Worm (Caenorhabditis elegans): ENCODE results near the gene srh-128.

Gene srh-128

DNA sequence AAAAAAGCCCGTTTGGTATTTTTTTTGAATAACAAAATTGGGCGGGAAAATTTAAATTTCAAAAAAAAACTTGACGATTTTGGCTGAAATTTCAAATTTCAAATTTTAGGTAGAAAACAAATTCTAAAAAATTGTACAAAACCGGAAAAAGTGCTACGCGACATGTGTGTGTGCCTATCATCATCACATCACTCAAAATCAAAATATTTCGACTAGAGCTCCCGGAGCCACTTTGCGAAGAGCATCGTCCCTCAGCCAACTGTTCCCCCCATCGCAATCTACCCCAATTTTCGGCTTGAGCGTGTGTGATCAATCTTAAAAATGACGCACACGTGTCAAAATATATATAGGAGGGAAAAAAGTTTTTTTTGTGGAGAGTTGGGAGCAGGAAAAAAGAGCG lies 21.7 kb upstream of the srh-128 start:
- TF ChIP-seq ama-1 (optimal IDR thresholded peaks at IDR 0.05) (no peak), scrt-1 (GFP tag; IDR thresholded peaks at IDR 0.05) (no peak), ceh-13 (GFP tag; optimal IDR thresholded peaks at IDR 0.05) (no peak), flt-1 (GFP tag; IDR thresholded peaks at IDR 0.05) (no peak), hmg-4 (GFP tag; optimal IDR thresholded peaks at IDR 0.05) (no peak), F13C5.2 (tag; optimal IDR thresholded peaks at IDR 0.05) (no peak), ceh-36 (tag; optimal IDR thresholded peaks at IDR 0.05) (no peak), tra-4 (tag; optimal IDR thresholded peaks at IDR 0.05) (no peak), B0310.2 (tag; optimal IDR thresholded peaks at IDR 0.05) (no peak), ets-7 (tag; optimal IDR thresholded peaks at IDR 0.05) (no peak), hmbx-1 (tag; optimal IDR thresholded peaks at IDR 0.05) (no peak), pes-1 (GFP tag; IDR thresholded peaks at IDR 0.05) (no peak), tbx-37 (GFP tag; conservative IDR thresholded peaks at IDR 0.05) (no peak), hnd-1 (tag; optimal IDR thresholded peaks at IDR 0.05) (no peak), aly-1 (tag; optimal IDR thresholded peaks at IDR 0.05) (no peak)

- TF ChIP-seq ama-1 (optimal IDR thresholded peaks at IDR 0.05) (no peak), tbx-37 (GFP tag; conservative IDR thresholded peaks at IDR 0.05) (no peak), sea-1 (GFP tag; conservative IDR thresholded peaks at IDR 0.05) (no peak), scrt-1 (GFP tag; IDR thresholded peaks at IDR 0.05) (no peak), hmg-4 (GFP tag; optimal IDR thresholded peaks at IDR 0.05) (no peak), F13C5.2 (tag; optimal IDR thresholded peaks at IDR 0.05) (no peak), pes-1 (GFP tag; IDR thresholded peaks at IDR 0.05) (no peak), tbx-11 (GFP tag; IDR thresholded peaks at IDR 0.05) (no peak), ets-7 (tag; optimal IDR thresholded peaks at IDR 0.05) (no peak)
Observed at ce11 chrII:2725561-2725960, 20.5 kb upstream of the srh-128 start, which contains the start of the genes T05A8.11 and nep-2. T05A8.11 (minus strand) TSS chrII:2725661. nep-2 (minus strand) TSS chrII:2725752.

ce11 chrII:2721992-2722391 lies 16.9 kb upstream of the srh-128 start:
- TF ChIP-seq B0310.2 (tag; optimal IDR thresholded peaks at IDR 0.05) (no peak), tbx-37 (GFP tag; conservative IDR thresholded peaks at IDR 0.05) (no peak), scrt-1 (GFP tag; IDR thresholded peaks at IDR 0.05) (no peak), hmbx-1 (tag; optimal IDR thresholded peaks at IDR 0.05) (no peak), tbx-11 (GFP tag; IDR thresholded peaks at IDR 0.05) (no peak), ceh-13 (GFP tag; optimal IDR thresholded peaks at IDR 0.05) (no peak), ceh-36 (tag; optimal IDR thresholded peaks at IDR 0.05) (no peak), F13C5.2 (tag; optimal IDR thresholded peaks at IDR 0.05) (no peak), hnd-1 (tag; optimal IDR thresholded peaks at IDR 0.05) (no peak), flt-1 (GFP tag; IDR thresholded peaks at IDR 0.05) (no peak), sea-1 (GFP tag; conservative IDR thresholded peaks at IDR 0.05) (no peak), ets-7 (tag; optimal IDR thresholded peaks at IDR 0.05) (no peak), ama-1 (optimal IDR thresholded peaks at IDR 0.05) (no peak), tra-4 (tag; optimal IDR thresholded peaks at IDR 0.05) (no peak), hmg-4 (GFP tag; optimal IDR thresholded peaks at IDR 0.05) (no peak), pes-1 (GFP tag; IDR thresholded peaks at IDR 0.05) (no peak), aly-1 (tag; optimal IDR thresholded peaks at IDR 0.05) (no peak)

DNA sequence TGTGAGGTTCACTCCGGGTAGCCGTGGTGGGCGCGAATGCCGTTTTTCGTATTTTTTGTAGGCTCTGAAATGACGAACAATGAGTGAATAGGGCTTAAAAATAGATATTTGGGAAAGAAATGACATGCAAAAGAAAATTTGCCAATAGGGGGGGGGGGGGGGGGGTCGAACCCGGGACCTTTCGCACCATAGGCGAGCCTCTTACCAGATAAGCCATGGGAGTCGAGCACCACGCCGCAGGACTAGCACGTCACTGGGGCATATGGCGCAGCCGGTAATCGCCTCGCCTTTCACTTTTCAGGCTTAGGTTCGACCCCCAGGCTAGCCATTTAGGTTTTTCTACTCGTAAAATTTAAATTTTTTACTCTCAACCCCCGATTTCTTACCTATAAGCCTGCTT lies 14.1 kb upstream of the srh-128 start:
- TF ChIP-seq F13C5.2 (tag; optimal IDR thresholded peaks at IDR 0.05) = no peak
- no peak for TF ChIP-seq tra-4 (tag; optimal IDR thresholded peaks at IDR 0.05)
- TF ChIP-seq ceh-13 (GFP tag; optimal IDR thresholded peaks at IDR 0.05) = no peak
- TF ChIP-seq ceh-36 (tag; optimal IDR thresholded peaks at IDR 0.05) = no peak
- TF ChIP-seq B0310.2 (tag; optimal IDR thresholded peaks at IDR 0.05) = no peak
- TF ChIP-seq hmbx-1 (tag; optimal IDR thresholded peaks at IDR 0.05) = no peak
- TF ChIP-seq tbx-11 (GFP tag; IDR thresholded peaks at IDR 0.05) = no peak
- TF ChIP-seq sea-1 (GFP tag; conservative IDR thresholded peaks at IDR 0.05) = no peak
- no peak for TF ChIP-seq ama-1 (optimal IDR thresholded peaks at IDR 0.05)
- no peak for TF ChIP-seq tbx-37 (GFP tag; conservative IDR thresholded peaks at IDR 0.05)
- TF ChIP-seq pes-1 (GFP tag; IDR thresholded peaks at IDR 0.05) = no peak
- no peak for TF ChIP-seq scrt-1 (GFP tag; IDR thresholded peaks at IDR 0.05)
- TF ChIP-seq ets-7 (tag; optimal IDR thresholded peaks at IDR 0.05) = no peak
- TF ChIP-seq hmg-4 (GFP tag; optimal IDR thresholded peaks at IDR 0.05) = no peak
- no peak for TF ChIP-seq hnd-1 (tag; optimal IDR thresholded peaks at IDR 0.05)
- no peak for TF ChIP-seq flt-1 (GFP tag; IDR thresholded peaks at IDR 0.05)

DNA sequence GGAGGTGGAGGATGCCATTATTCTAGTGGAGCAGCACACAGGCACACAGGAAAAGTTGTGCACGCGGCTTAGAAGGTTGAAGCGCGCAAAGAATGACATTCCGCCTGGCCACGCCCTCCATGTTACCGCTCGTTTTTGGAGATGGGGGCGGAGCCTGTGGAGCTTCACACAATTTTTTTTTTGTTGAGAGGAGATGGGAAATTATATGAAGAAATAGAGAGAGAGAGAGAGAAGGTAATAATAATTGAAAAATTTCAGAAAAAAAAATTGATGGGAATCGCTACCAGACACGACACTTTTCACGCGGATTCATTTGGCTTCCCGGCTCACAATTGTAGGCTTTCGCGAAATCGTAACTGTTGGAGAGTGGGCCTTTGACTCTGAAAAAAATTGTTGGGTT lies 12.2 kb upstream of the srh-128 start, which contains the start of gene T05A8.3:
Gene T05A8.3, minus strand, starts transcription at position 101 of the 400 bp plus-strand sequence.
- TF ChIP-seq tbx-37 (GFP tag; conservative IDR thresholded peaks at IDR 0.05) (no peak), F13C5.2 (tag; optimal IDR thresholded peaks at IDR 0.05) (no peak), aly-1 (tag; optimal IDR thresholded peaks at IDR 0.05) (no peak), tra-4 (tag; optimal IDR thresholded peaks at IDR 0.05) (no peak), ceh-13 (GFP tag; optimal IDR thresholded peaks at IDR 0.05) (no peak), ceh-36 (tag; optimal IDR thresholded peaks at IDR 0.05) (no peak), scrt-1 (GFP tag; IDR thresholded peaks at IDR 0.05) (no peak), hmbx-1 (tag; optimal IDR thresholded peaks at IDR 0.05) (no peak), tbx-11 (GFP tag; IDR thresholded peaks at IDR 0.05) (no peak), hnd-1 (tag; optimal IDR thresholded peaks at IDR 0.05) (no peak), ama-1 (optimal IDR thresholded peaks at IDR 0.05) (no peak), sea-1 (GFP tag; conservative IDR thresholded peaks at IDR 0.05) (no peak), hmg-4 (GFP tag; optimal IDR thresholded peaks at IDR 0.05) (no peak), B0310.2 (tag; optimal IDR thresholded peaks at IDR 0.05) (no peak)

ce11 chrII:2710919-2711318 lies 5.8 kb upstream of the srh-128 start, which contains the start of gene T05A8.2:
T05A8.2 (minus strand) TSS chrII:2711019.
- TF ChIP-seq hmg-4 (GFP tag; optimal IDR thresholded peaks at IDR 0.05) (no peak), scrt-1 (GFP tag; IDR thresholded peaks at IDR 0.05) (no peak), aly-1 (tag; optimal IDR thresholded peaks at IDR 0.05) (no peak), pes-1 (GFP tag; IDR thresholded peaks at IDR 0.05) (no peak), ceh-13 (GFP tag; optimal IDR thresholded peaks at IDR 0.05) (no peak), F13C5.2 (tag; optimal IDR thresholded peaks at IDR 0.05) (no peak), tra-4 (tag; optimal IDR thresholded peaks at IDR 0.05) (no peak), hmbx-1 (tag; optimal IDR thresholded peaks at IDR 0.05) (no peak)

ce11 chrII:2709942-2710341 lies 4.8 kb upstream of the srh-128 start, which contains the start of gene T05A8.1:
T05A8.1 (minus strand) TSS chrII:2710042.
- TF ChIP-seq flt-1 (GFP tag; IDR thresholded peaks at IDR 0.05) (no peak), F13C5.2 (tag; optimal IDR thresholded peaks at IDR 0.05) (no peak), ama-1 (optimal IDR thresholded peaks at IDR 0.05) (no peak)
